Worm (Caenorhabditis elegans) whole organism, L3 larva: ENCODE results near the gene Y39G8B.13.

Source experiments
- R02D3.7 ChIP-seq: fragments of 150-350 bp; optimal IDR thresholded peaks from 2 replicates; lab custom pipeline; 2014; ENCODE audit warnings: missing biosample characterization, missing genetic modification characterization
- aly-2 ChIP-seq: fragments of 150-350 bp; optimal IDR thresholded peaks from 2 replicates; lab custom pipeline; 2014; ENCODE audit warnings: missing biosample characterization, missing genetic modification characterization
- ceh-16 ChIP-seq: sonication (generic microtip); optimal IDR thresholded peaks from 2 replicates; lab custom pipeline; 2017; ENCODE audit warnings: missing biosample characterization, missing genetic modification characterization
- ceh-28 ChIP-seq: fragments of 150-350 bp; optimal IDR thresholded peaks from 2 replicates; lab custom pipeline; 2014; ENCODE audit warnings: missing biosample characterization, missing genetic modification reagents, missing genetic modification characterization
- ceh-82 ChIP-seq: fragments of 150-350 bp; optimal IDR thresholded peaks from 2 replicates; lab custom pipeline; 2014; ENCODE audit warnings: missing biosample characterization, missing genetic modification characterization
- ceh-9 ChIP-seq: sonication (generic microtip); optimal IDR thresholded peaks from 2 replicates; lab custom pipeline; 2018; ENCODE audit warnings: missing biosample characterization, missing genetic modification characterization
- daf-12 ChIP-seq: fragments of 150-350 bp; optimal IDR thresholded peaks from 2 replicates; lab custom pipeline; 2014; ENCODE audit warnings: missing biosample characterization, missing genetic modification reagents, missing genetic modification characterization
- egl-5 ChIP-seq: fragments of 150-350 bp; optimal IDR thresholded peaks from 2 replicates; lab custom pipeline; 2017; ENCODE audit warnings: missing biosample characterization, missing genetic modification reagents, missing genetic modification characterization, inconsistent platforms
- elt-2 ChIP-seq: sonication (generic microtip); optimal IDR thresholded peaks from 2 replicates; lab custom pipeline; 2016; ENCODE audit warnings: missing genetic modification reagents, mild to moderate bottlenecking, missing genetic modification characterization, missing compliant biosample characterization
- eor-1 ChIP-seq, 2 experiments: fragments of 150-350 bp; optimal IDR thresholded peaks; 2 replicates each; lab custom pipeline; 2014 to 2018; ENCODE audit warnings: missing biosample characterization in 2 of 2, missing genetic modification characterization in 2 of 2
- fos-1 ChIP-seq: fragments of 150-350 bp; optimal IDR thresholded peaks from 2 replicates; lab custom pipeline; 2014; ENCODE audit warnings: missing biosample characterization, missing genetic modification characterization
- lsy-12 ChIP-seq: sonication (generic microtip); optimal IDR thresholded peaks from 2 replicates; lab custom pipeline; 2016; ENCODE audit warnings: mild to moderate bottlenecking, missing genetic modification characterization, missing compliant biosample characterization
- mdl-1 ChIP-seq: fragments of 150-350 bp; optimal IDR thresholded peaks from 2 replicates; lab custom pipeline; 2014; ENCODE audit warnings: missing biosample characterization, missing genetic modification characterization
- mml-1 ChIP-seq: fragments of 150-350 bp; sonication (generic microtip); optimal IDR thresholded peaks from 3 replicates; lab custom pipeline; 2014; ENCODE audit warnings: missing biosample characterization, missing genetic modification characterization
- nfya-1 ChIP-seq: sonication (generic microtip); optimal IDR thresholded peaks from 2 replicates; lab custom pipeline; 2017; ENCODE audit warnings: missing genetic modification characterization, mild to moderate bottlenecking, missing compliant biosample characterization, antibody characterized with exemption, moderate library complexity; ENCODE audit not compliant: insufficient read depth
- nhr-11 ChIP-seq: fragments of 150-350 bp; optimal IDR thresholded peaks from 2 replicates; lab custom pipeline; 2014; ENCODE audit warnings: missing biosample characterization, missing genetic modification characterization
- nhr-237 ChIP-seq: fragments of 150-350 bp; optimal IDR thresholded peaks from 2 replicates; lab custom pipeline; 2014; ENCODE audit warnings: missing biosample characterization, missing genetic modification characterization
- nhr-43 ChIP-seq: sonication (generic microtip); optimal IDR thresholded peaks from 2 replicates; lab custom pipeline; 2016; ENCODE audit warnings: mild to moderate bottlenecking, missing genetic modification characterization, missing compliant biosample characterization; ENCODE audit not compliant: poor library complexity, severe bottlenecking
- nhr-67 ChIP-seq: fragments of 150-350 bp; optimal IDR thresholded peaks from 2 replicates; lab custom pipeline; 2014; ENCODE audit warnings: missing biosample characterization, missing genetic modification characterization
- pha-4 ChIP-seq: fragments of 150-350 bp; optimal IDR thresholded peaks from 2 replicates; lab custom pipeline; 2014; ENCODE audit warnings: missing biosample characterization, missing genetic modification reagents, missing genetic modification characterization
- tbx-2 ChIP-seq: sonication (generic microtip); optimal IDR thresholded peaks from 2 replicates; lab custom pipeline; 2016; ENCODE audit warnings: mild to moderate bottlenecking, missing genetic modification characterization, missing compliant biosample characterization
- unc-39 ChIP-seq: sonication (generic microtip); optimal IDR thresholded peaks from 4 replicates; lab custom pipeline; 2017; ENCODE audit warnings: missing biosample characterization, missing genetic modification characterization
- unc-62 ChIP-seq: fragments of 150-350 bp; sonication (generic microtip); optimal IDR thresholded peaks from 4 replicates; lab custom pipeline; 2014; ENCODE audit warnings: missing biosample characterization, missing genetic modification reagents, missing genetic modification characterization
- zag-1 ChIP-seq: fragments of 150-350 bp; optimal IDR thresholded peaks from 2 replicates; lab custom pipeline; 2014; ENCODE audit warnings: missing biosample characterization, missing genetic modification characterization
- ztf-11 ChIP-seq: fragments of 150-350 bp; optimal IDR thresholded peaks from 2 replicates; lab custom pipeline; 2014; ENCODE audit warnings: missing biosample characterization, missing genetic modification characterization

Gene Y39G8B.13

ce11 chrII:13945527-13945926, 37.3 kb downstream of the Y39G8B.13 start:
- TF ChIP-seq nhr-237, result no peak
- TF ChIP-seq elt-2, result peak; percentile 53

ce11 chrII:13939531-13939930, 43.3 kb downstream of the Y39G8B.13 start, which contains the start of gene W07G1.1:
Gene W07G1.1 (minus strand): TSS chrII:13939631.
- TF ChIP-seq mml-1 (tag; lab: Kevin White, UChicago), result no peak
- TF ChIP-seq ztf-11 (tag; lab: Kevin White, UChicago), result no peak
- TF ChIP-seq nhr-237, result no peak
- no peak for TF ChIP-seq nhr-67 (tag; lab: Kevin White, UChicago)
- no peak for TF ChIP-seq fos-1 (tag; lab: Kevin White, UChicago)
- no peak for TF ChIP-seq daf-12 (tag; lab: Kevin White, UChicago)
- TF ChIP-seq egl-5, result no peak
- no peak for TF ChIP-seq unc-39
- TF ChIP-seq unc-62 (GFP tag; lab: Kevin White, UChicago), result no peak
- TF ChIP-seq pha-4 (tag; lab: Kevin White, UChicago), result no peak
- TF ChIP-seq zag-1 (tag; lab: Kevin White, UChicago), result no peak
- no peak for TF ChIP-seq mdl-1 (tag; lab: Kevin White, UChicago)
- TF ChIP-seq aly-2 (tag; lab: Kevin White, UChicago), result no peak
- no peak for TF ChIP-seq ceh-28 (tag; lab: Kevin White, UChicago)
- no peak for TF ChIP-seq nhr-43 (tag; lab: Kevin White, UChicago)
- no peak for TF ChIP-seq ceh-9 (tag; lab: Kevin White, UChicago)

ce11 chrII:13938290-13938689, 44.6 kb downstream of the Y39G8B.13 start:
- TF ChIP-seq ceh-82 (tag; lab: Kevin White, UChicago) (no peak), ceh-28 (tag; lab: Kevin White, UChicago) (peak; percentile 24)

ce11 chrII:13935907-13936306, 46.9 kb downstream of the Y39G8B.13 start:
- TF ChIP-seq lsy-12 (tag; lab: Kevin White, UChicago), result no peak
- TF ChIP-seq nfya-1 (tag; lab: Kevin White, UChicago), result no peak
- TF ChIP-seq nhr-11, result no peak
- TF ChIP-seq tbx-2, result no peak
- TF ChIP-seq eor-1 (tag; optimal IDR thresholded peaks at IDR 0.05; lab: Kevin White, UChicago), result no peak

ce11 chrII:13933534-13933933, 49.3 kb downstream of the Y39G8B.13 start:
- no peak for TF ChIP-seq daf-12 (tag; lab: Kevin White, UChicago)
- no peak for TF ChIP-seq R02D3.7 (tag; lab: Kevin White, UChicago)
- no peak for TF ChIP-seq ceh-16 (tag; lab: Kevin White, UChicago)
- TF ChIP-seq ceh-9 (tag; lab: Kevin White, UChicago), result no peak
- TF ChIP-seq nhr-67 (tag; lab: Kevin White, UChicago), result no peak
- no peak for TF ChIP-seq pha-4 (tag; lab: Kevin White, UChicago)
